Worm (Caenorhabditis elegans) whole organism, L4 larva: ENCODE results near the gene ZC412.5.
A peak's percentile ranks its signal among the peaks of the same experiment; 100 is the strongest.
"Not testable (repeated sequence)": the region's sequence is repeated elsewhere in the genome, so short reads cannot be mapped to it uniquely, and the experiment has no call there.

Experiments used
- F10B5.3 ChIP-seq: sonication (generic microtip); optimal IDR thresholded peaks from 2 replicates; lab custom pipeline; 2016; ENCODE audit warnings: mild to moderate bottlenecking, missing genetic modification characterization, missing compliant biosample characterization
- F44E2.7 ChIP-seq: fragments of 200-800 bp; sonication (Bioruptor generic); IDR thresholded peaks from 2 replicates; pipeline ENCODE4 v2.1.2; 2022; ENCODE audit warnings: missing genetic modification characterization, missing compliant biosample characterization
- R02D3.7 ChIP-seq: fragments of 150-350 bp; sonication (generic microtip); optimal IDR thresholded peaks from 3 replicates; lab custom pipeline; 2014; ENCODE audit warnings: missing biosample characterization, missing genetic modification characterization
- T26A8.4 ChIP-seq: fragments of 200-800 bp; sonication (Bioruptor generic); IDR thresholded peaks from 2 replicates; pipeline ENCODE4 v1.3.6; 2022; ENCODE audit warnings: missing genetic modification characterization, missing compliant biosample characterization
- ZK337.2 ChIP-seq: fragments of 200-800 bp; sonication (Bioruptor generic); IDR thresholded peaks from 2 replicates; pipeline ENCODE4 v1.3.6; 2022; ENCODE audit warnings: missing genetic modification reagents, missing genetic modification characterization, missing compliant biosample characterization
- aha-1 ChIP-seq: fragments of 150-350 bp; peaks from one replicate; lab custom pipeline; 2014; ENCODE audit warnings: missing biosample characterization, missing genetic modification characterization
- aly-2 ChIP-seq: sonication (generic microtip); optimal IDR thresholded peaks from 2 replicates; lab custom pipeline; 2018; ENCODE audit warnings: missing biosample characterization, missing genetic modification characterization
- daf-16 ChIP-seq, 3 experiments: sonication (generic microtip); optimal IDR thresholded peaks; 2 replicates each; lab custom pipeline; 2016 to 2017; ENCODE audit warnings: missing genetic modification characterization in 3 of 3, missing genetic modification reagents in 3 of 3, mild to moderate bottlenecking in 2 of 3, missing compliant biosample characterization in 2 of 3, missing biosample characterization in 1 of 3, moderate library complexity in 1 of 3
- fkh-10 ChIP-seq: fragments of 150-350 bp; optimal IDR thresholded peaks from 2 replicates; lab custom pipeline; 2014; ENCODE audit warnings: missing biosample characterization, missing genetic modification reagents, missing genetic modification characterization
- hif-1 ChIP-seq, 2 experiments: sonication (generic microtip); optimal IDR thresholded peaks; 2 replicates each; lab custom pipeline; 2016 to 2017; ENCODE audit warnings: missing compliant biosample characterization in 2 of 2, missing genetic modification characterization in 2 of 2, missing genetic modification reagents in 2 of 2, missing genotype in 2 of 2, mild to moderate bottlenecking in 1 of 2
- hlh-11 ChIP-seq: fragments of 200-800 bp; sonication (Bioruptor generic); optimal IDR thresholded peaks from 2 replicates; lab custom pipeline; 2018; ENCODE audit warnings: mild to moderate bottlenecking, missing genetic modification characterization, missing compliant biosample characterization
- hlh-30 ChIP-seq: sonication (generic microtip); optimal IDR thresholded peaks from 2 replicates; lab custom pipeline; 2017; ENCODE audit warnings: antibody characterized with exemption, mild to moderate bottlenecking, missing genetic modification characterization, missing compliant biosample characterization; ENCODE audit not compliant: insufficient read depth
- lin-29 ChIP-seq: fragments of 200-800 bp; sonication (Bioruptor generic); IDR thresholded peaks from 2 replicates; pipeline ENCODE4 v1.3.6; 2022; ENCODE audit warnings: missing genetic modification reagents, missing genetic modification characterization, missing compliant biosample characterization
- madf-5 ChIP-seq, 2 experiments: fragments of 200-800 bp; sonication (Bioruptor generic); IDR thresholded peaks; 2 replicates each; pipeline ENCODE4 v1.3.6; 2022; ENCODE audit warnings: missing compliant biosample characterization in 2 of 2, missing genetic modification characterization in 2 of 2
- madf-9 ChIP-seq: fragments of 200-800 bp; sonication (Bioruptor generic); conservative IDR thresholded peaks from 2 replicates; pipeline ENCODE4 v1.3.6; 2022; ENCODE audit warnings: missing genetic modification reagents, missing genetic modification characterization, missing compliant biosample characterization
- mes-2 ChIP-seq: sonication (generic microtip); optimal IDR thresholded peaks from 2 replicates; lab custom pipeline; 2016; ENCODE audit warnings: missing genotype, mild to moderate bottlenecking, missing genetic modification characterization, missing compliant biosample characterization; ENCODE audit not compliant: poor library complexity, severe bottlenecking
- nhr-11 ChIP-seq: fragments of 150-350 bp; optimal IDR thresholded peaks from 2 replicates; lab custom pipeline; 2014; ENCODE audit warnings: missing biosample characterization, missing genetic modification characterization
- nhr-28 ChIP-seq: fragments of 150-350 bp; optimal IDR thresholded peaks from 2 replicates; lab custom pipeline; 2014; ENCODE audit warnings: missing biosample characterization, missing genetic modification characterization
- nhr-41 ChIP-seq: fragments of 200-800 bp; sonication (Bioruptor generic); IDR thresholded peaks from 2 replicates; pipeline ENCODE4 v1.3.6; 2022; ENCODE audit warnings: missing genetic modification reagents, missing genetic modification characterization, missing compliant biosample characterization
- nhr-42 ChIP-seq: fragments of 200-800 bp; sonication (Bioruptor generic); IDR thresholded peaks from 2 replicates; pipeline ENCODE4 v1.3.6; 2022; ENCODE audit warnings: missing genetic modification characterization, missing compliant biosample characterization
- pqm-1 ChIP-seq: sonication (generic microtip); optimal IDR thresholded peaks from 2 replicates; lab custom pipeline; 2017; ENCODE audit warnings: missing biosample characterization, missing genetic modification characterization
- saeg-2 ChIP-seq: fragments of 200-800 bp; sonication (Bioruptor generic); IDR thresholded peaks from 2 replicates; pipeline ENCODE4 v1.3.6; 2022; ENCODE audit warnings: missing genetic modification reagents, missing genetic modification characterization, missing compliant biosample characterization
- snpc-4 ChIP-seq: fragments of 150-350 bp; optimal IDR thresholded peaks from 2 replicates; lab custom pipeline; 2014; ENCODE audit warnings: missing biosample characterization, missing genetic modification characterization
- unc-62 ChIP-seq, 3 experiments: fragments of 150-350 bp in 1 of 3; sonication (generic microtip); optimal IDR thresholded peaks in 2 of 3; peaks in 1 of 3; 1 replicate in 1 of 3; 2 replicates in 2 of 3; lab custom pipeline; 2014 to 2017; ENCODE audit warnings: missing biosample characterization in 3 of 3, missing genetic modification characterization in 3 of 3, missing genetic modification reagents in 3 of 3, missing genotype in 1 of 3
- vab-7 ChIP-seq: fragments of 200-800 bp; sonication (Bioruptor generic); IDR thresholded peaks from 2 replicates; pipeline ENCODE4 v1.3.6; 2022; ENCODE audit warnings: missing genetic modification reagents, missing genetic modification characterization, missing compliant biosample characterization
- zfp-2 ChIP-seq: sonication (generic microtip); optimal IDR thresholded peaks from 2 replicates; lab custom pipeline; 2016; ENCODE audit warnings: mild to moderate bottlenecking, missing genetic modification characterization, missing compliant biosample characterization
- zip-11 ChIP-seq: fragments of 200-800 bp; sonication (Bioruptor generic); IDR thresholded peaks from 2 replicates; pipeline ENCODE4 v1.3.6; 2022; ENCODE audit warnings: missing genetic modification characterization, missing compliant biosample characterization
- zip-2 ChIP-seq: fragments of 150-350 bp; optimal IDR thresholded peaks from 2 replicates; lab custom pipeline; 2014; ENCODE audit warnings: missing biosample characterization, missing genetic modification characterization
- ztf-7 ChIP-seq: fragments of 150-350 bp; optimal IDR thresholded peaks from 2 replicates; lab custom pipeline; 2014; ENCODE audit warnings: missing biosample characterization, missing genetic modification characterization

ZC412.5 gene

DNA sequence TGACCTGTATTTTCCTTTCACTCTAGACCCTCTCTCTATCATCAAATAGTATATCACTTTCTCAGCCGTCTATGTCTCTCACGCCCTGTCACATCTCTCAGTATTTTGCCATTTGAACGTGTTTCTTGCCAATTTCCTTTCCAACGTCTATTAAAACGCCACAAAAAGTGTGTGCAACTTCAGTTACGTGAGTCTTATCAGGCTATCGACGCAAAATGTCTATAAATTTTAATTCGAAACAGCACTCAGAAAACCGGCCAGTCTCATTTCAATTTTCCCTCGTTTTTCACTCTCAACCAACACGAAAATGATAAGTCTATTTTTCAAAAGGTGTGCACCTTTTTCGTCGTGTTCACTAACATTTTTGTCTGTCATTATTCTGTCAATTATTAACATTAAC, 20.3 kb upstream of the ZC412.5 start, which contains the start of gene mpst-3 (continued):
- no peak for TF ChIP-seq lin-29 (GFP tag; lab: Robert Waterston, UW)
- no peak for TF ChIP-seq aly-2 (tag; lab: Kevin White, UChicago)
- no peak for TF ChIP-seq T26A8.4
- TF ChIP-seq hif-1 (tag; optimal IDR thresholded peaks at IDR 0.05; lab: Kevin White, UChicago) = peak; percentile 44 to 71
- peak; percentile 20 for TF ChIP-seq hlh-30 (tag; lab: Kevin White, UChicago)
- TF ChIP-seq pqm-1 (tag; lab: Kevin White, UChicago) = peak; percentile 86
- peak; percentile 39 for TF ChIP-seq mes-2 (tag; lab: Kevin White, UChicago)
- peak; percentile 73 for TF ChIP-seq nhr-28 (tag; lab: Kevin White, UChicago)
- no peak for TF ChIP-seq daf-16 (GFP tag; optimal IDR thresholded peaks at IDR 0.05; lab: Kevin White, UChicago)
- TF ChIP-seq daf-16 (tag; optimal IDR thresholded peaks at IDR 0.05; lab: Kevin White, UChicago) = peak; percentile 83
- no peak for TF ChIP-seq R02D3.7 (tag; lab: Kevin White, UChicago)
- no peak for TF ChIP-seq zip-2 (tag; lab: Kevin White, UChicago)
- no peak for TF ChIP-seq saeg-2

DNA sequence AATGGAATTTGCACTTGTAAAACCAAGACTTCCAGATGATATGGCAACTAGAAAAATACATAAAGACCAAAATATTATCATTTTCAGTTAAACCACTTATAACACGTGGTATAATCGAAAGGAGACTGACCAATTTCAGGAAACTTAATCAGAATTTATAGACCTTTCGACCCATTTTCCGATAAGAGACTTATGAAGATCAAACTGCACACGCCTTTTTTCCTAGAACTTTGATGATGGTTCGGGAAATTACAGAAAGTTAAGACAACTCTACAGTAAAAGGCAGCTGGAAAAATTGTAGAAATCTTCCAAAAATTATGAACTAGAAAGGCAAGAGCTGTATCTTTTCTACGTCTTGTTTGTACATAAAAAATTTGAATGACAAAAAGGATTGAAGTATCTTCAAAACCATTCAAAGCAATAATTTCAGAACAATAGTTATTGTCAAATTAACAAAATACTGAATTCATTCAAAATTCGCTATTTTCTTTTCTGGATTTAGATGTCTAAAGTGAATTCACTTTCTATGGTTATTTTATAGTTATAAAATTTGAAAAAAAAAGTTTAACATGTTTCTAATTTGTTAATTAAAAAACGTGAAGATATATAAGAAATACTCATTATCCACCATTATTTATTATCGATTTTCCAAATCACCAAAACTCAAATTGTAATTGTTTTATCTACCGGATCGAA, 18.2 kb upstream of the ZC412.5 start, which contains the start of the genes mpst-2 and H12D21.5:
mpst-2 (minus strand) TSS at position 101 of the 696 bp plus-strand sequence.
H12D21.5 (plus strand) TSS at position 646 of the 696 bp plus-strand sequence.
- TF ChIP-seq zfp-2 (tag; lab: Kevin White, UChicago) (no peak), F44E2.7 (GFP tag; lab: Robert Waterston, UW) (no peak), nhr-42 (no peak), aly-2 (tag; lab: Kevin White, UChicago) (no peak), F10B5.3 (tag; lab: Kevin White, UChicago) (no peak), daf-16 (GFP tag; optimal IDR thresholded peaks at IDR 0.05; lab: Kevin White, UChicago) (no peak), daf-16 (tag; optimal IDR thresholded peaks at IDR 0.05; lab: Kevin White, UChicago) (no peak), aha-1 (tag; lab: Kevin White, UChicago) (no peak)
- TF ChIP-seq, all 104 proteins: peak for 0

DNA sequence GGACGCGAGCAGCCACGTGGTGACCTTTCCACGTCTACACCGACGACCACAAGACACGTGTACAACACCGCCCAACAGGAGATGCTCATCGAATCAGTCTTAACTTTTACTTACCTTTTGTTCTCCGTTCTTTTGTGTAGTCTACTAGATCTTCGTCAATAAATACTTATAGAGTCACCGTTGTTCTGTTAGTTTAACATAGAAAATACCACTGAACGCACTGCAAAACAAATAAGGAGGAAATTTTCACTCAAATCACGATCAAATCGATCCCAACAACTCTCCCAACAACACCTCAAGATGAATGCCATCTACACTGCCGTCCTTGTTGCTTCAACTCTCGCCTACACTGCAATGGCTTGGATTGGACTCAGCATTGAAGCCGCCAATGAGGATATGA, 15.5 kb upstream of the ZC412.5 start, which contains the start of gene nspa-2:
nspa-2 (plus strand) TSS at position 301 of the 400 bp plus-strand sequence.
- not testable (repeated sequence) for TF ChIP-seq nhr-28 (tag; lab: Kevin White, UChicago); snpc-4 (tag; lab: Kevin White, UChicago); nhr-41 (GFP tag; lab: Robert Waterston, UW)

DNA sequence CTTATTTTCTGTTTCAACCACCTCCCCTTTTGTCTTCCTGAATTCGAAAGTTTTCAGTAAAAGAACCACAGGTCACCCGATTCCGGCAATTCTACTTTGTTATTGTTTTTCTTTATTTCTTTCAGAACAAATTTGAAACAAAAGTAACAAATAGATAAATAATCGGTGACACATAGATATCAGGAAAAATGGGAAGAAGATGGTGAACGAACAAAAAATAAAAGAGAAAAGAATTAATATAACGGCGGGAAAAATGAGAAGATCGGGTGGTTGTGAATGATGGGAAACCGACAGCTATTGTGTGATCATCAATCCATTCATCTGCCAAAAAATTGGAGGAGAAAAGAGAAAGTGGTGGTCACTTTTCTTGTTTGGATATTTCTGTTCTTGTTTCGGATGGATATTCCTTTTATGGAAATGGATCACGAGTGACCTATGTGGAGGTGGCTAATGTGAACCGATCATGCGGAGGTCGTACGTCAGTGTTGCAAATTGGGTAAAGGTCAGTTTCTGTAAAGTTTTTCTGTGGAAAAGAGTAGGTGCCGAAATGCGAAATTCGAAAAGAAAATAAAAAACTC, 2.1 kb upstream of the ZC412.5 start:
- TF ChIP-seq hif-1 (tag; optimal IDR thresholded peaks at IDR 0.05; lab: Kevin White, UChicago) = no peak
- TF ChIP-seq ztf-7 (tag; lab: Kevin White, UChicago) = no peak
- TF ChIP-seq ZK337.2 (GFP tag; lab: Robert Waterston, UW) = no peak
- TF ChIP-seq nhr-28 (tag; lab: Kevin White, UChicago) = peak; percentile 8
- no peak for TF ChIP-seq daf-16 (GFP tag; optimal IDR thresholded peaks at IDR 0.05; lab: Kevin White, UChicago)
- no peak for TF ChIP-seq daf-16 (tag; optimal IDR thresholded peaks at IDR 0.05; lab: Kevin White, UChicago)
- no peak for TF ChIP-seq zip-11 (GFP tag; lab: Robert Waterston, UW)
- TF ChIP-seq nhr-11 (tag; lab: Kevin White, UChicago) = no peak
- peak; percentile 29 for TF ChIP-seq hlh-30 (tag; lab: Kevin White, UChicago)
- TF ChIP-seq hlh-11 = peak; percentile 11
- TF ChIP-seq madf-5 (GFP tag; IDR thresholded peaks at IDR 0.05; lab: Robert Waterston, UW) = no peak
- TF ChIP-seq madf-9 (GFP tag; lab: Robert Waterston, UW) = no peak
- TF ChIP-seq unc-62 (GFP tag; optimal IDR thresholded peaks at IDR 0.05 in 1 of 2; lab: Kevin White, UChicago) = peak in 1 of 2 experiments; percentile 62
- TF ChIP-seq unc-62 (tag; optimal IDR thresholded peaks at IDR 0.05; lab: Kevin White, UChicago) = no peak

DNA sequence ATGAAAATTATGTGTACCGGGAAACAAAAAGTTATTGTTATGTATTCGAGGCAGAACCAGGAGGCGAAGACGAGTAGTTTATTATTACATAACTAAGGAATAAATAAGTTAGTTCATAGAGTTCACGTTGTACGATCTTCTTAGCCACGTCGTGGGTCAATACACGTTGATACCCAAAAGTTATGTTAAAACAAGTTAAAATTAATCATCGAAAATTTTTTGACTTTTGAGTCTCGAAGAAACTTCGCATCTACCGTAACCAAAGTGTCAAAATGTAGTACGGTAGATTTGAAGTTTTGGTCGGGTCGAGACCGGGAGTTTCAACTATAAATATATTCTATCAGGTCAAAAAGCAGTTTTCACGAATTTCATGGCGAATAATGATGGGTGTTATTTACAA, 1.5 kb upstream of the ZC412.5 start, which contains the start of gene ZC412.10:
ZC412.10 (minus strand) TSS at position 101 of the 400 bp plus-strand sequence.
- not testable (repeated sequence) for TF ChIP-seq fkh-10 (GFP tag; lab: Kevin White, UChicago); vab-7; F44E2.7 (GFP tag; lab: Robert Waterston, UW)
- TF ChIP-seq, all 104 proteins: peak for 0; not testable (repeated sequence) for 104
